Fruit fly (Drosophila melanogaster) whole organism, embryonic: ENCODE measurements around the gene smo.

Experiments used
- Antp ChIP-seq: fragments of 200-800 bp; sonication (Bioruptor generic); optimal IDR thresholded peaks from 3 replicates; lab custom pipeline; 2016; ENCODE audit warnings: missing biosample characterization, missing genetic modification characterization
- Atf6 ChIP-seq: fragments of 200-800 bp; sonication (Bioruptor generic); IDR thresholded peaks from 2 replicates; pipeline ENCODE4 v1.3.6; 2022; ENCODE audit warnings: missing biosample characterization, missing genetic modification characterization
- CG10321 ChIP-seq: fragments of 200-800 bp; sonication (Bioruptor generic); IDR thresholded peaks from 2 replicates; pipeline ENCODE4 v1.3.6; 2022; ENCODE audit warnings: missing biosample characterization, missing genetic modification characterization
- CG11093 ChIP-seq: fragments of 200-800 bp; sonication (Bioruptor generic); IDR thresholded peaks from 3 replicates; pipeline ENCODE4 v1.3.6; 2022; ENCODE audit warnings: missing biosample characterization, missing genetic modification characterization
- CG11504 ChIP-seq: fragments of 200-800 bp; sonication (Bioruptor generic); optimal IDR thresholded peaks from 3 replicates; lab custom pipeline; 2019; ENCODE audit warnings: missing biosample characterization, mild to moderate bottlenecking, missing genetic modification characterization, moderate library complexity
- CG1647 ChIP-seq: fragments of 200-800 bp; sonication (Bioruptor generic); optimal IDR thresholded peaks from 3 replicates; lab custom pipeline; 2016; ENCODE audit warnings: missing biosample characterization, missing genetic modification characterization
- CG16815 ChIP-seq: fragments of 200-800 bp; sonication (Bioruptor generic); optimal IDR thresholded peaks from 3 replicates; lab custom pipeline; 2017; ENCODE audit warnings: missing biosample characterization, mild to moderate bottlenecking, missing genetic modification characterization
- CG17359 ChIP-seq: fragments of 200-800 bp; sonication (Bioruptor generic); optimal IDR thresholded peaks from 3 replicates; lab custom pipeline; 2018; ENCODE audit warnings: missing biosample characterization, mild to moderate bottlenecking, missing genetic modification characterization, moderate library complexity
- CG17385 ChIP-seq: fragments of 200-800 bp; sonication (Bioruptor generic); optimal IDR thresholded peaks from 3 replicates; lab custom pipeline; 2018; ENCODE audit warnings: missing biosample characterization, mild to moderate bottlenecking, missing genetic modification characterization
- CG18262 ChIP-seq: fragments of 200-800 bp; optimal IDR thresholded peaks from 3 replicates; lab custom pipeline; 2019; ENCODE audit warnings: missing biosample characterization, mild to moderate bottlenecking, missing genetic modification characterization, moderate library complexity
- CG18476 ChIP-seq: fragments of 200-800 bp; sonication (Bioruptor generic); optimal IDR thresholded peaks from 2 replicates; lab custom pipeline; 2016; ENCODE audit warnings: missing biosample characterization, mild to moderate bottlenecking, missing genetic modification characterization
- CG18764 ChIP-seq: fragments of 200-800 bp; sonication (Bioruptor generic); optimal IDR thresholded peaks from 3 replicates; lab custom pipeline; 2016; ENCODE audit warnings: missing biosample characterization, missing genetic modification characterization
- CG3065 ChIP-seq: fragments of 200-800 bp; sonication (Bioruptor generic); optimal IDR thresholded peaks from 2 replicates; lab custom pipeline; 2016; ENCODE audit warnings: missing biosample characterization, missing genetic modification characterization
- CG33557 ChIP-seq: fragments of 200-800 bp; sonication (Bioruptor generic); optimal IDR thresholded peaks from 2 replicates; lab custom pipeline; 2019; ENCODE audit warnings: missing biosample characterization, mild to moderate bottlenecking, missing genetic modification characterization, moderate library complexity
- CG34376 ChIP-seq: fragments of 200-800 bp; sonication (Bioruptor generic); optimal IDR thresholded peaks from 2 replicates; lab custom pipeline; 2018; ENCODE audit warnings: missing biosample characterization, mild to moderate bottlenecking, missing genetic modification characterization
- CG3995 ChIP-seq: fragments of 200-800 bp; sonication (Bioruptor generic); optimal IDR thresholded peaks from 3 replicates; lab custom pipeline; 2016; ENCODE audit warnings: missing biosample characterization, missing genetic modification characterization
- CG4820 ChIP-seq: fragments of 200-800 bp; sonication (Bioruptor generic); optimal IDR thresholded peaks from 3 replicates; lab custom pipeline; 2016; ENCODE audit warnings: missing biosample characterization, missing genetic modification characterization
- CG6175 ChIP-seq: fragments of 200-800 bp; sonication (Bioruptor generic); IDR thresholded peaks from 3 replicates; pipeline ENCODE4 v1.3.6; 2022; ENCODE audit warnings: missing biosample characterization, missing genetic modification characterization
- CG6254 ChIP-seq: fragments of 200-800 bp; sonication (Bioruptor generic); optimal IDR thresholded peaks from 3 replicates; lab custom pipeline; 2017; ENCODE audit warnings: mild to moderate bottlenecking, missing biosample characterization, missing genetic modification reagents, missing genetic modification characterization
- CG6791 ChIP-seq: fragments of 200-800 bp; sonication (Bioruptor generic); IDR thresholded peaks from 3 replicates; pipeline ENCODE4 v1.3.6; 2022; ENCODE audit warnings: missing biosample characterization, missing genetic modification characterization; ENCODE audit not compliant: partially characterized antibody
- CG9609 ChIP-seq: fragments of 200-800 bp; sonication (Bioruptor generic); optimal IDR thresholded peaks from 3 replicates; lab custom pipeline; 2016; ENCODE audit warnings: missing biosample characterization, missing genetic modification characterization
- CHES-1-like ChIP-seq: fragments of 200-800 bp; sonication (Bioruptor generic); optimal IDR thresholded peaks from 2 replicates; lab custom pipeline; 2016; ENCODE audit warnings: missing biosample characterization, missing genetic modification characterization
- D ChIP-seq, 2 experiments: fragments of 200-800 bp in 1 of 2; fragments of >200 bp in 1 of 2; sonication (Bioruptor generic) in 1 of 2; optimal IDR thresholded peaks; 2 replicates in 1 of 2; 3 replicates in 1 of 2; lab custom pipeline; 2017; ENCODE audit warnings: mild to moderate bottlenecking in 1 of 2, missing biosample characterization in 1 of 2, missing genetic modification characterization in 1 of 2, missing genetic modification reagents in 1 of 2
- D19A ChIP-seq: fragments of 200-800 bp; optimal IDR thresholded peaks from 3 replicates; lab custom pipeline; 2019; ENCODE audit warnings: missing biosample characterization, mild to moderate bottlenecking, missing genetic modification characterization, moderate library complexity
- Deaf1 ChIP-seq: fragments of 200-800 bp; optimal IDR thresholded peaks from 3 replicates; lab custom pipeline; 2019; ENCODE audit warnings: missing biosample characterization, mild to moderate bottlenecking, missing genetic modification characterization, moderate library complexity
- Dip3 ChIP-seq: fragments of 200-800 bp; sonication (Bioruptor generic); optimal IDR thresholded peaks from 3 replicates; lab custom pipeline; 2016; ENCODE audit warnings: missing biosample characterization, missing genetic modification characterization
- Fer3 ChIP-seq: fragments of 200-800 bp; sonication (Bioruptor generic); optimal IDR thresholded peaks from 2 replicates; lab custom pipeline; 2018; ENCODE audit warnings: missing biosample characterization, mild to moderate bottlenecking, missing genetic modification characterization, moderate library complexity
- Gug ChIP-seq: fragments of 200-800 bp; sonication (Bioruptor generic); IDR thresholded peaks from 4 replicates; pipeline ENCODE4 v1.3.6; 2022; ENCODE audit warnings: missing biosample characterization, missing genetic modification characterization
- HHEX ChIP-seq: fragments of 200-800 bp; sonication (Bioruptor generic); optimal IDR thresholded peaks from 3 replicates; lab custom pipeline; 2017; ENCODE audit warnings: missing biosample characterization, mild to moderate bottlenecking, missing genetic modification characterization, missing genetic modification reagents
- HLH54F ChIP-seq: fragments of 200-800 bp; sonication (Bioruptor generic); optimal IDR thresholded peaks from 3 replicates; lab custom pipeline; 2016; ENCODE audit warnings: missing biosample characterization, missing genetic modification characterization
- Hey ChIP-seq: fragments of 200-800 bp; sonication (Bioruptor generic); optimal IDR thresholded peaks from 3 replicates; lab custom pipeline; 2018; ENCODE audit warnings: missing biosample characterization, mild to moderate bottlenecking, missing genetic modification characterization
- Sox102F ChIP-seq: fragments of 200-800 bp; sonication (Bioruptor generic); optimal IDR thresholded peaks from 2 replicates; lab custom pipeline; 2018; ENCODE audit warnings: missing biosample characterization, mild to moderate bottlenecking, missing genetic modification characterization, moderate library complexity
- Sry-δ ChIP-seq: fragments of 200-800 bp; sonication (Bioruptor generic); optimal IDR thresholded peaks from 2 replicates; lab custom pipeline; 2016; ENCODE audit warnings: missing biosample characterization, missing genetic modification characterization
- Ssrp ChIP-seq: fragments of 200-800 bp; sonication (Bioruptor generic); optimal IDR thresholded peaks from 2 replicates; lab custom pipeline; 2018; ENCODE audit warnings: missing biosample characterization, mild to moderate bottlenecking, missing genetic modification characterization, moderate library complexity
- Stat92E ChIP-seq, 3 experiments: fragments of >200 bp in 2 of 3; fragments of 200-800 bp in 1 of 3; sonication (Bioruptor generic) in 1 of 3; optimal IDR thresholded peaks; 2 replicates each; lab custom pipeline; 2017 to 2019; ENCODE audit warnings: missing biosample characterization in 3 of 3, missing genetic modification characterization in 3 of 3, mild to moderate bottlenecking in 1 of 3, moderate library complexity in 1 of 3
- ap ChIP-seq: fragments of 200-800 bp; sonication (Bioruptor generic); IDR thresholded peaks from 2 replicates; pipeline ENCODE4 v1.3.6; 2022; ENCODE audit warnings: missing biosample characterization, missing genetic modification characterization
- corto ChIP-seq: fragments of 200-800 bp; sonication (Bioruptor generic); optimal IDR thresholded peaks from 2 replicates; lab custom pipeline; 2016; ENCODE audit warnings: missing biosample characterization, mild to moderate bottlenecking, missing genetic modification characterization, moderate library complexity
- esg ChIP-seq: fragments of 200-800 bp; sonication (Bioruptor generic); conservative IDR thresholded peaks from 2 replicates; pipeline ENCODE4 v1.3.6; 2022; ENCODE audit warnings: missing biosample characterization, missing genetic modification characterization
- gcm ChIP-seq: fragments of 200-800 bp; sonication (Bioruptor generic); optimal IDR thresholded peaks from 2 replicates; lab custom pipeline; 2019; ENCODE audit warnings: missing biosample characterization, mild to moderate bottlenecking, missing genetic modification characterization, moderate library complexity
- grn ChIP-seq: fragments of 200-800 bp; sonication (Bioruptor generic); optimal IDR thresholded peaks from 3 replicates; lab custom pipeline; 2017; ENCODE audit warnings: missing biosample characterization, missing genetic modification characterization
- insv ChIP-seq, 2 experiments: fragments of 200-800 bp; sonication (Bioruptor generic); optimal IDR thresholded peaks; 3 replicates each; lab custom pipeline; 2016 to 2018; ENCODE audit warnings: missing biosample characterization in 2 of 2, missing genetic modification characterization in 2 of 2
- kay ChIP-seq: fragments of 200-800 bp; sonication (Bioruptor generic); optimal IDR thresholded peaks from 2 replicates; lab custom pipeline; 2016; ENCODE audit warnings: missing biosample characterization, missing genetic modification characterization
- maf-S ChIP-seq: fragments of 200-800 bp; sonication (Bioruptor generic); optimal IDR thresholded peaks from 2 replicates; lab custom pipeline; 2016; ENCODE audit warnings: missing biosample characterization, missing genetic modification characterization
- mirr ChIP-seq: fragments of 200-800 bp; sonication (Bioruptor generic); optimal IDR thresholded peaks from 3 replicates; lab custom pipeline; 2018; ENCODE audit warnings: missing biosample characterization, mild to moderate bottlenecking, missing genetic modification characterization
- otp ChIP-seq: fragments of 200-800 bp; sonication (Bioruptor generic); IDR thresholded peaks from 3 replicates; pipeline ENCODE4, ENCODE4 v1.3.6; 2022; ENCODE audit warnings: missing biosample characterization, missing genetic modification characterization
- slou ChIP-seq: fragments of 200-800 bp; sonication (Bioruptor generic); optimal IDR thresholded peaks from 3 replicates; lab custom pipeline; 2016; ENCODE audit warnings: missing biosample characterization, missing genetic modification characterization
- tgo ChIP-seq: fragments of 200-800 bp; sonication (Bioruptor generic); IDR thresholded peaks from 3 replicates; pipeline ENCODE4 v1.3.6; 2022; ENCODE audit warnings: missing biosample characterization, missing genetic modification characterization
- vfl ChIP-seq: fragments of 200-800 bp; sonication (Bioruptor generic); optimal IDR thresholded peaks from 2 replicates; lab custom pipeline; 2016; ENCODE audit warnings: missing biosample characterization, missing genetic modification characterization
- zfh1 ChIP-seq: fragments of 200-800 bp; sonication (Bioruptor generic); IDR thresholded peaks from 3 replicates; pipeline ENCODE4 v1.3.6; 2022; ENCODE audit warnings: missing biosample characterization, missing genetic modification characterization

smo gene

DNA sequence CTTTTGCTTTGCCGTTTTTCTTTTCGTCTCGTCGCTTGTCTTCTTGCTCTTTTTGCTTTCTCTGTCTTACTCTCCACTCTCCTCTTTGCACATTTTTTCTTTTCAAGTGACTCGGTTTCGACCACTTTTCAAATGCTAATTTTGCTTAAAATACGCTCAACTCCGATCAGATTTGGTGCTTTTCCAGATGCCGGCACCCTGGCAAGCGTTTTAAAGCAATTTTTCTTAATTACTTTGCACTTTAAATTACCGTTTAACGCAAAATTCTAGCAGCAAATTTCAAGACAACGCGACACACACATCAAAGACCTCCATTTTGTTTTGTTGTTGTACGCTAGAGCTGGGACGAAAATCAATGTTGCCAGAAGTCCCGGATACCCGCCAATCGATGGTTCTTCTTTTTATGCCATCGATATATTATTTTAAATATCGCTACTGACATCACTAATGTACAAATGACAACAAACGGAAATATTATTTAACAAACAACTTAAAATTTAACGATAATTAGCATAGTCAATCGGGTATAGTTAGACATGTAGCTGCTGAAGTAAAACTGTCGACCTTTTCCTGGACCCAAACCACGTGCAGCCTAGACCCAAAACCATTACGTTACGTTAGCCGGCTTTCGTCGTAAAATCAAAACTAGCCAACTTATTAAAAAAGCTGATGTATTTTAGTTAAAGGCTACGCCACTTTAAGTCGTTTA lies 26.7 kb upstream of the smo start, which contains the start of gene kis (continued):
- TF ChIP-seq Antp (GFP tag; lab: Kevin White, UChicago) = peak; percentile 47
- TF ChIP-seq gcm = peak; percentile 21
- TF ChIP-seq CG10321 = no peak
- TF ChIP-seq Ssrp (tag; lab: Kevin White, UChicago) = no peak
- TF ChIP-seq kay (GFP tag; lab: Kevin White, UChicago) = no peak
- TF ChIP-seq CG18262 (tag; lab: Kevin White, UChicago) = peak; percentile 25
- TF ChIP-seq vfl (GFP tag; lab: Kevin White, UChicago) = peak; percentile 30
- no peak; the same call in 3 of the 4 replicates for TF ChIP-seq Gug (GFP tag; lab: Robert Waterston, UW)
- peak; percentile 66 for TF ChIP-seq CG11504 (tag; lab: Kevin White, UChicago)
- TF ChIP-seq D (optimal IDR thresholded peaks at IDR 0.05; lab: Kevin White, UChicago) = no peak
- no peak for TF ChIP-seq D (GFP tag; optimal IDR thresholded peaks at IDR 0.05; lab: Kevin White, UChicago)
- TF ChIP-seq CG6254 (GFP tag; lab: Kevin White, UChicago) = no peak
- no peak for TF ChIP-seq mirr
- TF ChIP-seq corto = peak; percentile 35
- no peak for TF ChIP-seq CG4820 (GFP tag; lab: Kevin White, UChicago)
- peak; percentile 2 for TF ChIP-seq CG18476 (GFP tag; lab: Kevin White, UChicago)
- peak; percentile 35 for TF ChIP-seq Deaf1
- peak; percentile 99 for TF ChIP-seq Sry-δ (GFP tag; lab: Kevin White, UChicago)
- peak; percentile 76 for TF ChIP-seq CHES-1-like (GFP tag; lab: Kevin White, UChicago)
- TF ChIP-seq CG34376 (GFP tag; lab: Kevin White, UChicago) = peak; percentile 47
- no peak for TF ChIP-seq CG16815 (GFP tag; lab: Kevin White, UChicago)
- peak; percentile 31 for TF ChIP-seq Dip3
- TF ChIP-seq Stat92E (GFP tag; optimal IDR thresholded peaks at IDR 0.05; lab: Kevin White, UChicago) = peak in 1 of 3 experiments; percentile 74
- no peak for TF ChIP-seq CG3065
- TF ChIP-seq CG1647 = peak; percentile 3
- TF ChIP-seq maf-S (GFP tag; lab: Kevin White, UChicago) = peak; percentile 46
- peak; percentile 1 for TF ChIP-seq CG17385 (GFP tag; lab: Kevin White, UChicago)
- TF ChIP-seq tgo (GFP tag; lab: Robert Waterston, UW) = no peak
- TF ChIP-seq insv (GFP tag; optimal IDR thresholded peaks at IDR 0.05; lab: Kevin White, UChicago) = no peak
- TF ChIP-seq CG3995 (GFP tag; lab: Kevin White, UChicago) = peak; percentile 75
- TF ChIP-seq CG6175 = no peak
- no peak for TF ChIP-seq esg (GFP tag; lab: Robert Waterston, UW)
- TF ChIP-seq CG33557 (GFP tag; lab: Kevin White, UChicago) = peak; percentile 8
- TF ChIP-seq zfh1 (GFP tag; lab: Robert Waterston, UW) = peak; percentile 39; the same call in 2 of the 3 replicates
- TF ChIP-seq D19A (tag; lab: Kevin White, UChicago) = peak; percentile 22
- TF ChIP-seq Atf6 = no peak
- TF ChIP-seq ap (GFP tag; lab: Robert Waterston, UW) = no peak
- peak; percentile 10 for TF ChIP-seq Sox102F (GFP tag; lab: Kevin White, UChicago)
- TF ChIP-seq CG18764 (GFP tag; lab: Kevin White, UChicago) = no peak
- TF ChIP-seq Fer3 (tag; lab: Kevin White, UChicago) = peak; percentile 37
- TF ChIP-seq HLH54F (GFP tag; lab: Kevin White, UChicago) = peak; percentile 60
- TF ChIP-seq HHEX (GFP tag; lab: Kevin White, UChicago) = no peak
- TF ChIP-seq slou (GFP tag; lab: Kevin White, UChicago) = no peak
- TF ChIP-seq CG17359 (tag; lab: Kevin White, UChicago) = peak; percentile 45
- TF ChIP-seq Hey (tag; lab: Kevin White, UChicago) = no peak
- TF ChIP-seq CG11093 (GFP tag; lab: Robert Waterston, UW) = no peak
- TF ChIP-seq otp (GFP tag; lab: Robert Waterston, UW) = no peak
- TF ChIP-seq CG9609 (GFP tag; lab: Kevin White, UChicago) = no peak
- TF ChIP-seq grn (GFP tag; lab: Kevin White, UChicago) = no peak
- TF ChIP-seq CG6791 = peak; percentile 93
